Fruit fly (Drosophila melanogaster) whole organism, wandering third instar larva: Measurements from ENCODE around the gene CG31819.

Source experiments
- CG9705 ChIP-seq: fragments of 200-800 bp; sonication (Bioruptor generic); optimal IDR thresholded peaks from 2 replicates; lab custom pipeline; 2018; ENCODE audit warnings: missing biosample characterization, mild to moderate bottlenecking, missing genetic modification characterization
- HLH106 ChIP-seq: fragments of 200-800 bp; optimal IDR thresholded peaks from 3 replicates; lab custom pipeline; 2019; ENCODE audit warnings: missing biosample characterization, mild to moderate bottlenecking, missing genetic modification characterization, moderate library complexity
- Hnf4 ChIP-seq: fragments of 200-800 bp; sonication (Bioruptor generic); optimal IDR thresholded peaks from 2 replicates; lab custom pipeline; 2016; ENCODE audit warnings: missing biosample characterization, mild to moderate bottlenecking, missing genetic modification characterization
- Mio ChIP-seq: sonication (Bioruptor generic); optimal IDR thresholded peaks from 2 replicates; lab custom pipeline; 2016; ENCODE audit warnings: missing biosample characterization, missing genetic modification characterization
- Sp1 ChIP-seq: fragments of 200-800 bp; sonication (Bioruptor generic); optimal IDR thresholded peaks from 3 replicates; lab custom pipeline; 2019; ENCODE audit warnings: missing biosample characterization, mild to moderate bottlenecking, missing genetic modification characterization, moderate library complexity
- fru ChIP-seq: fragments of 200-800 bp; sonication (Bioruptor generic); optimal IDR thresholded peaks from 3 replicates; lab custom pipeline; 2016; ENCODE audit warnings: missing biosample characterization, mild to moderate bottlenecking, missing genetic modification characterization
- h ChIP-seq: fragments of 200-800 bp; sonication (Bioruptor generic); optimal IDR thresholded peaks from 3 replicates; lab custom pipeline; 2016; ENCODE audit warnings: missing biosample characterization, mild to moderate bottlenecking, missing genetic modification characterization
- lola ChIP-seq: fragments of >200 bp; optimal IDR thresholded peaks from 2 replicates; lab custom pipeline; 2017; ENCODE audit warnings: missing biosample characterization, missing genetic modification characterization
- psq ChIP-seq: fragments of 200-800 bp; sonication (Bioruptor generic); optimal IDR thresholded peaks from 3 replicates; lab custom pipeline; 2017; ENCODE audit warnings: missing biosample characterization, mild to moderate bottlenecking, missing genetic modification characterization, moderate library complexity
- sage ChIP-seq: fragments of 200-800 bp; sonication (Bioruptor generic); optimal IDR thresholded peaks from 2 replicates; lab custom pipeline; 2016; ENCODE audit warnings: missing biosample characterization, mild to moderate bottlenecking, missing genetic modification characterization
- woc ChIP-seq: sonication (Bioruptor generic); optimal IDR thresholded peaks from 2 replicates; lab custom pipeline; 2016; ENCODE audit warnings: missing biosample characterization, mild to moderate bottlenecking, missing genetic modification characterization

DNA sequence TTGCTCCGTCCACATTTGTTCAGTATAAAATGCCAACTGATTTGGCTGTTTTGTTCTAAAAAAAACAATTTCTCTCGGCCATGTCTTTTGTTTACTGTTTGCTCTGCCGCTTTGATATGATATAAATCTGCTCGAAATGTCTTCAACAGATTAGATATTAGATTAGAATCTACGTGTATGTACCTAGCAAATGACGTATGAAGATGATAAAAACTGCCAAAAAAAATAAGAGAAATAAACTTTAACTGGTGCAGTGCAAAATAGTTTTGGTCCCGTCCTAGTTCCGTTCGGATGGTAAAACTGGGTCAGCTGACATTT lies 44.8 kb downstream of the CG31819 start:
- no peak for TF ChIP-seq lola (GFP tag; lab: Kevin White, UChicago)
- no peak for TF ChIP-seq sage (GFP tag; lab: Kevin White, UChicago)
- TF ChIP-seq Hnf4 = no peak
- no peak for TF ChIP-seq h (GFP tag; lab: Kevin White, UChicago)
- TF ChIP-seq woc (GFP tag; lab: Kevin White, UChicago) = no peak
- TF ChIP-seq Mio (GFP tag; lab: Kevin White, UChicago) = no peak
- TF ChIP-seq fru (GFP tag; lab: Kevin White, UChicago) = no peak
- TF ChIP-seq psq (GFP tag; lab: Kevin White, UChicago) = no peak
- no peak for TF ChIP-seq CG9705 (GFP tag; lab: Kevin White, UChicago)
- no peak for TF ChIP-seq HLH106 (tag; lab: Kevin White, UChicago)
- no peak for TF ChIP-seq Sp1 (GFP tag; lab: Kevin White, UChicago)
